Fruit fly (Drosophila melanogaster): ENCODE measurements around the gene CG43703.

The CG43703 gene

dm6 chr2L:3779143-3779788 is 14.0 kb downstream of the CG43703 start (continued):
- TF ChIP-seq danr (GFP tag; IDR thresholded peaks at IDR 0.05) (no peak), CG10267 (tag; optimal IDR thresholded peaks at IDR 0.05) (no peak), CG10274 (GFP tag; optimal IDR thresholded peaks at IDR 0.05) (no peak), CG3281 (GFP tag; optimal IDR thresholded peaks at IDR 0.05) (peak; percentile 4), fd3F (GFP tag; optimal IDR thresholded peaks at IDR 0.05) (no peak), Mes4 (GFP tag; optimal IDR thresholded peaks at IDR 0.05) (no peak), HLH3B (GFP tag; IDR thresholded peaks at IDR 0.05) (no peak), tup (GFP tag; optimal IDR thresholded peaks at IDR 0.05) (no peak), CG6683 (GFP tag; optimal IDR thresholded peaks at IDR 0.05) (no peak), D19A (tag; optimal IDR thresholded peaks at IDR 0.05) (no peak), CG1647 (GFP tag; optimal IDR thresholded peaks at IDR 0.05) (no peak), ind (GFP tag; optimal IDR thresholded peaks at IDR 0.05) (peak; percentile 3), dati (GFP tag; IDR thresholded peaks at IDR 0.05) (no peak), CG34224 (GFP tag; IDR thresholded peaks at IDR 0.05; ENCODE audit: partially characterized antibody) (no peak), tll (GFP tag; optimal IDR thresholded peaks at IDR 0.05) (no peak), vfl (GFP tag; optimal IDR thresholded peaks at IDR 0.05) (no peak), al (GFP tag; IDR thresholded peaks at IDR 0.05) (no peak), Nf-YA (GFP tag; IDR thresholded peaks at IDR 0.05) (no peak), Mad (GFP tag; optimal IDR thresholded peaks at IDR 0.05) (no peak), ro (GFP tag; IDR thresholded peaks at IDR 0.05) (no peak), Hmr (GFP tag; optimal IDR thresholded peaks at IDR 0.05) (no peak), pita (GFP tag; optimal IDR thresholded peaks at IDR 0.05) (no peak), esg (GFP tag; conservative IDR thresholded peaks at IDR 0.05) (no peak), Ravus (GFP tag; IDR thresholded peaks at IDR 0.05) (no peak), ato (GFP tag; IDR thresholded peaks at IDR 0.05; ENCODE audit: partially characterized antibody) (no peak), CG1832 (GFP tag; optimal IDR thresholded peaks at IDR 0.05) (no peak), CG30431 (GFP tag; optimal IDR thresholded peaks at IDR 0.05) (no peak), zen2 (GFP tag; IDR thresholded peaks at IDR 0.05; ENCODE audit: partially characterized antibody) (no peak), CG10979 (tag; optimal IDR thresholded peaks at IDR 0.05) (no peak), Spps (tag; optimal IDR thresholded peaks at IDR 0.05) (no peak), CG12155 (GFP tag; optimal IDR thresholded peaks at IDR 0.05) (no peak), CG9437 (GFP tag; optimal IDR thresholded peaks at IDR 0.05) (peak; percentile 63), Antp (GFP tag; optimal IDR thresholded peaks at IDR 0.05) (no peak), Taf1 (GFP tag; IDR thresholded peaks at IDR 0.05) (no peak), cwo (GFP tag; optimal IDR thresholded peaks at IDR 0.05) (no peak), Ets97D (GFP tag; optimal IDR thresholded peaks at IDR 0.05) (no peak), Dip2 (GFP tag; IDR thresholded peaks at IDR 0.05) (no peak), sob (GFP tag; IDR thresholded peaks at IDR 0.05) (no peak), HmgZ (tag; optimal IDR thresholded peaks at IDR 0.05) (no peak), CG17186 (GFP tag; optimal IDR thresholded peaks at IDR 0.05) (no peak), sisA (GFP tag; IDR thresholded peaks at IDR 0.05) (no peak), CG2202 (tag; optimal IDR thresholded peaks at IDR 0.05) (no peak), lab (GFP tag; optimal IDR thresholded peaks at IDR 0.05) (peak; percentile 15), CG18262 (tag; optimal IDR thresholded peaks at IDR 0.05) (peak; percentile 36), CG15011 (GFP tag; optimal IDR thresholded peaks at IDR 0.05) (no peak), CG9215 (GFP tag; IDR thresholded peaks at IDR 0.05) (no peak), CG18619 (GFP tag; optimal IDR thresholded peaks at IDR 0.05) (peak; percentile 48), CG3995 (GFP tag; optimal IDR thresholded peaks at IDR 0.05) (no peak), tgo (GFP tag; IDR thresholded peaks at IDR 0.05) (no peak), oc (tag; optimal IDR thresholded peaks at IDR 0.05) (no peak), CG10565 (GFP tag; optimal IDR thresholded peaks at IDR 0.05) (no peak)

All from whole organism, embryonic.